Worm (Caenorhabditis elegans): ENCODE results near the gene ceh-30.

ce11 chrX:3051315-3051993 is 11.9 kb upstream of the ceh-30 start:
- TF ChIP-seq snpc-4 (tag; optimal IDR thresholded peaks at IDR 0.05) (no peak), mab-5 (tag; optimal IDR thresholded peaks at IDR 0.05) (no peak), nhr-28 (tag; optimal IDR thresholded peaks at IDR 0.05) (no peak), nhr-2 (tag; optimal IDR thresholded peaks at IDR 0.05) (no peak), ztf-11 (tag; optimal IDR thresholded peaks at IDR 0.05) (no peak), unc-39 (tag; optimal IDR thresholded peaks at IDR 0.05) (no peak), pha-4 (tag; optimal IDR thresholded peaks at IDR 0.05) (no peak), nhr-237 (tag; optimal IDR thresholded peaks at IDR 0.05) (no peak), nhr-12 (tag; optimal IDR thresholded peaks at IDR 0.05) (no peak), sptf-1 (tag; optimal IDR thresholded peaks at IDR 0.05) (no peak)

All from whole organism, mixed stage, embryonic.